Fruit fly (Drosophila melanogaster) whole organism, embryonic: ENCODE data around the gene CG11843.

Experiments
- ATbp ChIP-seq: fragments of 200-800 bp; sonication (Bioruptor generic); optimal IDR thresholded peaks from 2 replicates; lab custom pipeline; 2017; ENCODE audit warnings: missing biosample characterization, mild to moderate bottlenecking, missing genetic modification characterization, missing genetic modification reagents
- Abd-B ChIP-seq: fragments of 200-800 bp; sonication (Bioruptor generic); optimal IDR thresholded peaks from 2 replicates; lab custom pipeline; 2018; ENCODE audit warnings: missing biosample characterization, mild to moderate bottlenecking, missing genetic modification characterization, moderate library complexity
- CG10431 ChIP-seq: fragments of 200-800 bp; sonication (Bioruptor generic); optimal IDR thresholded peaks from 3 replicates; lab custom pipeline; 2018; ENCODE audit warnings: missing biosample characterization, mild to moderate bottlenecking, missing genetic modification characterization
- CG10543 ChIP-seq: fragments of 200-800 bp; sonication (Bioruptor generic); optimal IDR thresholded peaks from 3 replicates; lab custom pipeline; 2017; ENCODE audit warnings: missing biosample characterization, mild to moderate bottlenecking, missing genetic modification characterization, moderate library complexity
- CG12071 ChIP-seq: fragments of 200-800 bp; sonication (Bioruptor generic); optimal IDR thresholded peaks from 3 replicates; lab custom pipeline; 2018; ENCODE audit warnings: missing biosample characterization, mild to moderate bottlenecking, missing genetic modification characterization
- CG12744 ChIP-seq: fragments of 200-800 bp; sonication (Bioruptor generic); optimal IDR thresholded peaks from 2 replicates; lab custom pipeline; 2016; ENCODE audit warnings: missing biosample characterization, missing genetic modification characterization
- CG12942 ChIP-seq: fragments of 200-800 bp; sonication (Bioruptor generic); optimal IDR thresholded peaks from 3 replicates; lab custom pipeline; 2016; ENCODE audit warnings: missing biosample characterization, missing genetic modification characterization
- CG13775 ChIP-seq: fragments of 200-800 bp; sonication (Bioruptor generic); optimal IDR thresholded peaks from 3 replicates; lab custom pipeline; 2017; ENCODE audit warnings: missing biosample characterization, mild to moderate bottlenecking, missing genetic modification characterization
- CG17361 ChIP-seq: fragments of 200-800 bp; sonication (Bioruptor generic); IDR thresholded peaks from 3 replicates; pipeline ENCODE4 v1.3.6; 2022; ENCODE audit warnings: missing biosample characterization, missing genetic modification characterization
- CG2199 ChIP-seq: fragments of 200-800 bp; sonication (Bioruptor generic); IDR thresholded peaks from 3 replicates; pipeline ENCODE4 v1.3.6; 2022; ENCODE audit warnings: missing biosample characterization, missing genetic modification characterization
- CG2678 ChIP-seq: fragments of 200-800 bp; sonication (Bioruptor generic); optimal IDR thresholded peaks from 3 replicates; lab custom pipeline; 2019; ENCODE audit warnings: missing biosample characterization, mild to moderate bottlenecking, missing genetic modification characterization, moderate library complexity
- CG2712 ChIP-seq: fragments of 200-800 bp; optimal IDR thresholded peaks from 3 replicates; lab custom pipeline; 2019; ENCODE audit warnings: missing biosample characterization, mild to moderate bottlenecking, missing genetic modification characterization, moderate library complexity
- CG2875 ChIP-seq: fragments of 200-800 bp; sonication (Bioruptor generic); optimal IDR thresholded peaks from 2 replicates; lab custom pipeline; 2017; ENCODE audit warnings: missing biosample characterization, mild to moderate bottlenecking, missing genetic modification characterization, missing genetic modification reagents
- CG31224 ChIP-seq: fragments of 200-800 bp; sonication (Bioruptor generic); IDR thresholded peaks from 2 replicates; pipeline ENCODE4 v1.3.6; 2022; ENCODE audit warnings: missing biosample characterization, missing genetic modification characterization
- CG3163 ChIP-seq: fragments of 200-800 bp; sonication (Bioruptor generic); optimal IDR thresholded peaks from 3 replicates; lab custom pipeline; 2016; ENCODE audit warnings: missing biosample characterization, missing genetic modification characterization
- CG3281 ChIP-seq: fragments of 200-800 bp; sonication (Bioruptor generic); optimal IDR thresholded peaks from 3 replicates; lab custom pipeline; 2017; ENCODE audit warnings: missing biosample characterization, mild to moderate bottlenecking, missing genetic modification characterization
- CG3726 ChIP-seq: fragments of 200-800 bp; sonication (Bioruptor generic); IDR thresholded peaks from 3 replicates; pipeline ENCODE4, ENCODE4 v1.3.6; 2022; ENCODE audit warnings: missing biosample characterization, missing genetic modification characterization
- CG4730 ChIP-seq: fragments of 200-800 bp; sonication (Bioruptor generic); IDR thresholded peaks from 2 replicates; pipeline ENCODE4 v1.3.6; 2022; ENCODE audit warnings: missing biosample characterization, missing genetic modification characterization
- CG6689 ChIP-seq: fragments of 200-800 bp; sonication (Bioruptor generic); IDR thresholded peaks from 2 replicates; pipeline ENCODE4 v1.3.6; 2022; ENCODE audit warnings: missing biosample characterization, missing genetic modification characterization
- CG8281 ChIP-seq: fragments of 200-800 bp; sonication (Bioruptor generic); optimal IDR thresholded peaks from 2 replicates; lab custom pipeline; 2018; ENCODE audit warnings: missing biosample characterization, mild to moderate bottlenecking, missing genetic modification characterization, moderate library complexity
- CG8290 ChIP-seq, 3 experiments: fragments of 200-800 bp; sonication (Bioruptor generic); optimal IDR thresholded peaks; 2 replicates each; lab custom pipeline; 2016 to 2019; ENCODE audit warnings: missing biosample characterization in 3 of 3, missing genetic modification characterization in 3 of 3, mild to moderate bottlenecking in 2 of 3, moderate library complexity in 1 of 3
- CG8924 ChIP-seq: fragments of 200-800 bp; optimal IDR thresholded peaks from 3 replicates; lab custom pipeline; 2019; ENCODE audit warnings: missing biosample characterization, mild to moderate bottlenecking, missing genetic modification characterization, moderate library complexity
- CoRest ChIP-seq: fragments of 200-800 bp; sonication (Bioruptor generic); optimal IDR thresholded peaks from 3 replicates; lab custom pipeline; 2018; ENCODE audit warnings: missing biosample characterization, mild to moderate bottlenecking, missing genetic modification characterization, moderate library complexity
- CrebB ChIP-seq: fragments of 200-800 bp; sonication (Bioruptor generic); optimal IDR thresholded peaks from 3 replicates; lab custom pipeline; 2018; ENCODE audit warnings: missing biosample characterization, mild to moderate bottlenecking, missing genetic modification characterization
- Dref ChIP-seq: fragments of 200-800 bp; sonication (Bioruptor generic); IDR thresholded peaks from 2 replicates; pipeline ENCODE4 v1.3.6; 2022; ENCODE audit warnings: missing biosample characterization, missing genetic modification characterization
- Ets65A ChIP-seq: fragments of 200-800 bp; sonication (Bioruptor generic); peaks from one replicate; lab custom pipeline; 2016; ENCODE audit warnings: missing biosample characterization, missing genetic modification characterization
- GATAe ChIP-seq: fragments of 200-800 bp; sonication (Bioruptor generic); conservative IDR thresholded peaks from 2 replicates; pipeline ENCODE4 v1.3.6; 2022; ENCODE audit warnings: missing biosample characterization, missing genetic modification characterization
- Hr39 ChIP-seq: fragments of >200 bp; optimal IDR thresholded peaks from 2 replicates; lab custom pipeline; 2017
- Hr78 ChIP-seq, 2 experiments: fragments of 200-800 bp in 1 of 2; fragments of >200 bp in 1 of 2; sonication (Bioruptor generic) in 1 of 2; optimal IDR thresholded peaks; 2 replicates each; lab custom pipeline; 2017 to 2019; ENCODE audit warnings: missing biosample characterization in 2 of 2, missing genetic modification characterization in 2 of 2, mild to moderate bottlenecking in 1 of 2, moderate library complexity in 1 of 2
- MTF-1 ChIP-seq: fragments of 200-800 bp; sonication (Bioruptor generic); optimal IDR thresholded peaks from 2 replicates; lab custom pipeline; 2018; ENCODE audit warnings: missing biosample characterization, mild to moderate bottlenecking, missing genetic modification characterization, borderline replicate concordance
- Myb ChIP-seq: fragments of 200-800 bp; sonication (Bioruptor generic); optimal IDR thresholded peaks from 2 replicates; lab custom pipeline; 2016; ENCODE audit warnings: missing biosample characterization, missing genetic modification characterization
- Scr ChIP-seq: fragments of 200-800 bp; sonication (Bioruptor generic); IDR thresholded peaks from 2 replicates; pipeline ENCODE4 v1.3.6; 2022; ENCODE audit warnings: missing biosample characterization, missing genetic modification characterization; ENCODE audit not compliant: partially characterized antibody
- Taf1 ChIP-seq: fragments of 200-800 bp; sonication (Bioruptor generic); IDR thresholded peaks from 2 replicates; pipeline ENCODE4 v1.3.6; 2022; ENCODE audit warnings: missing biosample characterization, missing genetic modification characterization
- az2 ChIP-seq: fragments of 200-800 bp; sonication (Bioruptor generic); optimal IDR thresholded peaks from 3 replicates; lab custom pipeline; 2016; ENCODE audit warnings: missing biosample characterization, missing genetic modification characterization
- cad ChIP-seq: fragments of >200 bp; optimal IDR thresholded peaks from 2 replicates; lab custom pipeline; 2017; ENCODE audit warnings: missing biosample characterization, missing genetic modification characterization
- corto ChIP-seq: fragments of 200-800 bp; sonication (Bioruptor generic); optimal IDR thresholded peaks from 2 replicates; lab custom pipeline; 2016; ENCODE audit warnings: missing biosample characterization, mild to moderate bottlenecking, missing genetic modification characterization, moderate library complexity
- crol ChIP-seq: fragments of 200-800 bp; sonication (Bioruptor generic); IDR thresholded peaks from 2 replicates; pipeline ENCODE4 v1.3.6; 2022; ENCODE audit warnings: missing biosample characterization, missing genetic modification characterization
- gcm2 ChIP-seq: fragments of 200-800 bp; sonication (Bioruptor generic); optimal IDR thresholded peaks from 2 replicates; lab custom pipeline; 2016; ENCODE audit warnings: missing biosample characterization, missing genetic modification characterization
- ken ChIP-seq: fragments of 200-800 bp; sonication (Bioruptor generic); IDR thresholded peaks from 3 replicates; pipeline ENCODE4 v1.3.6; 2022; ENCODE audit warnings: missing biosample characterization, missing genetic modification characterization
- lab ChIP-seq: fragments of 200-800 bp; sonication (Bioruptor generic); optimal IDR thresholded peaks from 3 replicates; lab custom pipeline; 2017; ENCODE audit warnings: missing biosample characterization, missing genetic modification characterization, mild to moderate bottlenecking, moderate library complexity, missing genetic modification reagents
- onecut ChIP-seq: fragments of 200-800 bp; sonication (Bioruptor generic); IDR thresholded peaks from 2 replicates; pipeline ENCODE4 v1.3.6; 2022; ENCODE audit warnings: missing biosample characterization, missing genetic modification characterization
- phol ChIP-seq: fragments of 200-800 bp; sonication (Bioruptor generic); optimal IDR thresholded peaks from 3 replicates; lab custom pipeline; 2018; ENCODE audit warnings: missing biosample characterization, mild to moderate bottlenecking, missing genetic modification characterization, moderate library complexity
- pzg ChIP-seq: fragments of 200-800 bp; sonication (Bioruptor generic); optimal IDR thresholded peaks from 3 replicates; lab custom pipeline; 2018; ENCODE audit warnings: missing biosample characterization, mild to moderate bottlenecking, missing genetic modification characterization, moderate library complexity
- run ChIP-seq: fragments of 200-800 bp; sonication (Bioruptor generic); optimal IDR thresholded peaks from 3 replicates; lab custom pipeline; 2018; ENCODE audit warnings: missing biosample characterization, mild to moderate bottlenecking, missing genetic modification characterization
- salm ChIP-seq: fragments of 200-800 bp; sonication (Bioruptor generic); optimal IDR thresholded peaks from 2 replicates; lab custom pipeline; 2018; ENCODE audit warnings: missing biosample characterization, mild to moderate bottlenecking, missing genetic modification characterization
- sens ChIP-seq: fragments of 200-800 bp; sonication (Bioruptor generic); peaks from one replicate; lab custom pipeline; 2016; ENCODE audit warnings: missing biosample characterization, missing genetic modification characterization
- stc ChIP-seq: fragments of 200-800 bp; sonication (Bioruptor generic); IDR thresholded peaks from 2 replicates; pipeline ENCODE4 v1.3.6; 2022; ENCODE audit warnings: missing biosample characterization, missing genetic modification characterization
- tll ChIP-seq, 2 experiments: fragments of 200-800 bp in 1 of 2; fragments of >200 bp in 1 of 2; sonication (Bioruptor generic) in 1 of 2; optimal IDR thresholded peaks; 2 replicates each; lab custom pipeline; 2017 to 2019; ENCODE audit warnings: missing biosample characterization in 2 of 2, missing genetic modification characterization in 2 of 2, mild to moderate bottlenecking in 1 of 2, moderate library complexity in 1 of 2
- tna ChIP-seq: fragments of 200-800 bp; sonication (Bioruptor generic); IDR thresholded peaks from 2 replicates; pipeline ENCODE4 v1.3.6; 2022; ENCODE audit warnings: missing biosample characterization, missing genetic modification characterization; ENCODE audit not compliant: partially characterized antibody

The CG11843 gene

DNA sequence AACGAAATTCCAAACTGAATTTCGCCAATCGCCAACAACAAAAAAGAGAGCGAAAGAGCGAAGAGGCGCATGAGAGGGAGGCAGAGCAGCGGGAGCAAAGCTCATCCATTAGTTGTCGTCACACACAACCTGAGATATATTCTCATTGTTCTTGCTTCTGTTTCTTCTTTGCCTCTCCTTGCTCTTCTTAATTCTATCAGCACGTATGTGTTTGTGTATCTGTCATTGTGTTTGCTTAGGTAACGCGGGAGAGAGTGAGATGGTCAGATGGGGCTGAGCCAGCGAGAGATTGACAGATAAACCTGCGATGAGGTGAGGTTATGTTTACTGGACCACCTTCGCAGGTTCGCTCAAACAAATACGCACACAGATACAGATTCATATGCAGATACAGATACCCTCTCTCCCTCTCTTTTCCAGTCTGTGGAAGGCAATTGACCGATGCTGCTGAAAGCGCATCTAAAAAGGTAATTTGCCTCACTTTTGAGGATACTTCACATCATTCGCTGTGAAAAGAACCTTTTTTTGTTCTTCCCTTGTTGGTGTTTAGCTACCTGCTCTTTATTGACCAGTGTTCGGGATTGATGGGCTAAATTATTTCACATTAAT is 20.0 kb downstream of the CG11843 start:
- TF ChIP-seq CG8281 (tag; lab: Kevin White, UChicago) (no peak), gcm2 (no peak), CG12942 (no peak), CG8290 (GFP tag; optimal IDR thresholded peaks at IDR 0.05; lab: Kevin White, UChicago) (no peak), CG8290 (tag; optimal IDR thresholded peaks at IDR 0.05; lab: Kevin White, UChicago) (peak in 1 of 2 experiments; percentile 38), Abd-B (GFP tag; lab: Kevin White, UChicago) (no peak), CG2678 (tag; lab: Kevin White, UChicago) (peak; percentile 10), CG2199 (0 out of 3 replicates have a peak, but pooled peaks have one; percentile 33), CG3281 (GFP tag; lab: Kevin White, UChicago) (peak; percentile 14), CG13775 (GFP tag; lab: Kevin White, UChicago) (no peak), CG8924 (tag; lab: Kevin White, UChicago) (peak; percentile 29), ken (GFP tag; lab: Robert Waterston, UW) (no peak), sens (GFP tag; lab: Kevin White, UChicago) (peak; percentile 31), az2 (GFP tag; lab: Kevin White, UChicago) (no peak), CG3163 (GFP tag; lab: Kevin White, UChicago) (peak; percentile 10), Taf1 (GFP tag; lab: Robert Waterston, UW) (no peak), stc (GFP tag; lab: Robert Waterston, UW) (0 out of 2 replicates have a peak, but pooled peaks have one; percentile 14), crol (peak; percentile 75), CG2712 (tag; lab: Kevin White, UChicago) (no peak), lab (GFP tag; lab: Kevin White, UChicago) (peak; percentile 10), CG10431 (no peak), Dref (GFP tag; lab: Robert Waterston, UW) (no peak), tll (GFP tag; optimal IDR thresholded peaks at IDR 0.05; lab: Kevin White, UChicago) (peak in 1 of 2 experiments; percentile 89), CrebB (tag; lab: Kevin White, UChicago) (peak; percentile 55), tna (GFP tag; lab: Robert Waterston, UW) (no peak), ATbp (GFP tag; lab: Kevin White, UChicago) (no peak), Myb (GFP tag; lab: Kevin White, UChicago) (no peak), Hr39 (lab: Kevin White, UChicago) (no peak), CG2875 (GFP tag; lab: Kevin White, UChicago) (peak; percentile 4), CG17361 (no peak), onecut (GFP tag; lab: Robert Waterston, UW) (no peak), CG31224 (no peak), CoRest (no peak), run (no peak), corto (GFP tag; lab: Kevin White, UChicago) (no peak), cad (GFP tag; lab: Kevin White, UChicago) (peak; percentile 63), CG6689 (peak; percentile 33; the same call in 1 of the 2 replicates), salm (tag; lab: Kevin White, UChicago) (no peak), Hr78 (GFP tag; optimal IDR thresholded peaks at IDR 0.05; lab: Kevin White, UChicago) (peak in 1 of 2 experiments; percentile 6), CG4730 (GFP tag; lab: Robert Waterston, UW) (no peak), CG12071 (GFP tag; lab: Kevin White, UChicago) (peak; percentile 43), GATAe (no peak), CG10543 (GFP tag; lab: Kevin White, UChicago) (peak; percentile 29), Ets65A (GFP tag; lab: Kevin White, UChicago) (peak; percentile 49), CG12744 (GFP tag; lab: Kevin White, UChicago) (no peak), Scr (GFP tag; lab: Robert Waterston, UW) (no peak), CG3726 (no peak), phol (tag; lab: Kevin White, UChicago) (no peak), MTF-1 (GFP tag; lab: Kevin White, UChicago) (peak; percentile 0), pzg (GFP tag; lab: Kevin White, UChicago) (no peak)
